Fruit fly (Drosophila melanogaster) ovary, adult (tissue): ENCODE results near the gene Vha100-4.

Source experiments
- CG17801 ChIP-seq: fragments of 200-800 bp; optimal IDR thresholded peaks from 2 replicates; lab custom pipeline; 2019; ENCODE audit warnings: missing biosample characterization, mild to moderate bottlenecking, missing genetic modification characterization, moderate library complexity; ENCODE audit not compliant: partially characterized antibody

Vha100-4 gene

DNA sequence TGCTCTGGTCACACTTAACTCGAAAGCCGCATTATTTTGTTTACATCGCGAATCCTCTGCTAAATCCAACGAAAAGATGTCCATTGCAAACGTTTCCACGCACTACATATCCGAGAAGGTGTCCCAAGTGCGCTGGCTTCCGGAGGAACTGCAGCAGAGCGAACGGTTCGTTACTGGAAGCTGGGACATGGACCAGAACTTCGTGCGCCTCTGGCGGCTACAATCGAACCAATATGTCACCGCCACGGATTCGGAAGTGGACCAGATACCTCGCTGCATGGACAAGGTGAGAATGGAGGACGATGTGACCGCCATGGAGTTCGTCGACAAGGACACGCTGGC is 23.0 kb downstream of the Vha100-4 start:
- no peak for TF ChIP-seq CG17801 (GFP tag; lab: Kevin White, UChicago)

DNA sequence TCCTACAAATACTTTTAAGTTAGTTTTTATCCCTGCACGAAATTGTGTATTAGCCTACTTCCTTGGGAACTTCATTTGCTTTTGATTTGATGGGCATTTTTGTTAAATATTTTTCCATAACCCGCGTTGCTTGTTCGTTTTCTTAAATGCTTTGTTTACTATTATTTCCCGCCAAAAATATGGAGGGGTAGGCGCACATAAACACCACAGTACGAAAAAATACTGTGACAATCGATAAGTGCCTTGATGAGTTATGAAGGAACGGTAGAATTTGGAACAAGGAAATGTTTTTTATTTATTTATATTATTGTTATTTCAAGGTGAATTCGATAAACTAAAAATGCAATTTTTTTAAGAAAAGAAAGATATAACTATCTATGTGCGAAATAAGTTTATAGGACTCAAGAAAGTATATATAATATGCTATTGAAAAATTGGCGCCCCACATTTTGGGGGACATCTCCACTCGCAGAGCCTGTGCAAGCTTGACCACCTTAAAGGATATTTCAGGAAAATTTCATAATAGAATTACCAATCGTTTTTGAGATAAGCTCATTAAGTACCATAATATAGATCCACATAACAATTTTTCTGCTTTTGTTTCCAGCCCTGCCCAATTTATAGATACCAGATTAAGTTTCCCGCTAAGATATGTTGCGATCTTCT is 23.5 kb downstream of the Vha100-4 start, which contains the start of the genes WRNexo and Nup43:
TSS of gene WRNexo (minus strand) at position 185 of the 666 bp plus-strand sequence.
TSS of gene Nup43 (plus strand) at position 661 of the 666 bp plus-strand sequence.
- TF ChIP-seq CG17801 (GFP tag; lab: Kevin White, UChicago), result no peak

DNA sequence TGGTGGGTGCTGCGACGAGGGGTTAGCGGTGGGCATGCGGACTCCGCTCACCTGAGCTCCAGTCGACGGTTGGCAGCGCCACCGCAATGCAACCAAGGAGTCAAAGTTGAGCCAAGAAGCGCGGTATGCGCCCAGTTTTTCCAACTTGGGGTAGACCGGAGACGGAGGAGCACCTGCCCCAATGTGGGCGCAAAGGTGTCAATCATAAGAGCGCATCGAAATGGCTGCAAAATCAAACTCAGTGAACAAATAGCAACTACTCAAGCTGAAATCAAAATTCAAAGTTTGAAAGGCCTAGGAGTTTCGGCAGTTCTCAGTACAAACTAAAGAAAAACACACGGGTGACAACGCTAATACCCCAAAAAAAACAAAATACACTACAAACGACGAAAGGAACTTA is 27.9 kb downstream of the Vha100-4 start, which contains the start of gene hmw:
TSS of gene hmw (plus strand) at position 301 of the 400 bp plus-strand sequence.
- TF ChIP-seq CG17801 (GFP tag; lab: Kevin White, UChicago), result no peak

DNA sequence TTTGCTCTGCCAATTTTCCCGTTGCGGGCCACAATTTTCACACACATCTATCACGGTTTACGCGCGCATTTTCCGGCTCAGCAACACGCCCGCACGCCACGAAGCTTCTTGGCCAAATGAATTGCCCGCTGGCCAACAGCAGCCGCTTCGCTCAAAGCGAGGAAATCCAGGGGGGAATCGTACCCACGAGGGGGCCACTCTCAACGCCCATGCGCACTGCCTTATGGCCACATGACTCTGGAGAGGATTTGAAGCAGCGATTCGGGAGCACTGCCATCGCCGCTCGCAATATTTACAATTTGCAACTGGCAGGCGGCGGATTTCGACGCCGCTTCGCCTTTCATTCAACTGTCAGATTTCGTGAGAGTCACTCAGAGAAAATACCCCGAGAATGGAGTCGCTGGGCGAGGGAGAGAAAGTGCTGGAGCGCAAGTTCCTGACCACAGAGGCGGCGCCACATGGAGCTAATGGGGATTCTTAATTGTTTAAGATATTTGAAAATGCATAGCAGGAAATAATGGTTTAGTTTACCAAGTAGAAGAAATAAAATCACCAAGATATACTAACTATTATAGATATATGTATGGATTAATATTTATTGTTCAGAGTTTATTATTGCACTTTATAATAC is 28.9 kb downstream of the Vha100-4 start, which contains the start of gene CG15803:
TSS of gene CG15803 (minus strand) at position 99 of the 631 bp plus-strand sequence.
- no peak for TF ChIP-seq CG17801 (GFP tag; lab: Kevin White, UChicago)

DNA sequence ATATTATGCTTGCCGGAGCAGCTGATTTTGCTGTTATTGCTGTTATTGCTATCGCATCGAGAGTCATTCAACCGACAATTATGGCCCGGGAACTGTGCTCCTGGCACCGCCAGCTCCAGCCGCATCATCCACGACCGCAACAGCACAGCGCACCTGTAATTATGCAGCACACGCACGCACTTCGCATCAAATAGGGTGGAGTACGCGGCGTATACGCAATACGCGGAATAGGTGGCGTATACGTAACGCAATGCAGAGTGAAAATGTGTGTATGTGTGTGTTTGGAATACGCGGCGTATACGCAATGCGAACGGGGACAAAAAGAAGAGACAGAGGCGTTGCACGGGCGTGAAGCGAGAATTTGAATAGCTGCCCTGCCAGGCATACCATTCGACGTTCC is 33.8 kb downstream of the Vha100-4 start:
- TF ChIP-seq CG17801 (GFP tag; lab: Kevin White, UChicago), result no peak

DNA sequence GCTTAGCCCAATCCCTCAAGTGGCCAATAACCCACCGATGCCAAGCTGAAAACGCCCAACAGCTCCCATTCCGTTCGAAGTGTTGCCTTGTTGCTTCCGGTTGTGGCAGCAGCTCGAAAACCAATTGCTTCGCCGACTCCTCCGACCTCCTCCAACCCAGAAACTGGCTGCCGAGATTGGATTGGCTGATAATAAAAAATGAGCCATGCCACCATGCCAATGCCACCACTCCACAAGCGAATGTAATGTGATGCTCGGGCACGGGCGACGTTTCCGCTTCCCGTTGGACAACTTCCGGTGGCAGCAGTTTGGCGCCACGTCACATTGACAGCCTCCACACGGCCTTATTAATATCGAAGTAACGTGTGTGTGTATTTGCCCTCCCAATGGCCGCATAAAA is 51.1 kb downstream of the Vha100-4 start:
- TF ChIP-seq CG17801 (GFP tag; lab: Kevin White, UChicago), result no peak
